Fruit fly (Drosophila melanogaster) whole organism, larva: Measurements from ENCODE around the gene CG13842.

Experiments used
- noc ChIP-seq: fragments of 200-800 bp; sonication (Bioruptor generic); optimal IDR thresholded peaks from 3 replicates; lab custom pipeline; 2019; ENCODE audit warnings: missing biosample characterization, mild to moderate bottlenecking, missing genetic modification characterization, moderate library complexity

CG13842 gene

dm6 chr3R:22707178-22707577 is at the start of gene CG13842:
Gene CG13842 (minus strand): TSS chr3R:22707278.
- TF ChIP-seq noc (tag; lab: Kevin White, UChicago): no peak

DNA sequence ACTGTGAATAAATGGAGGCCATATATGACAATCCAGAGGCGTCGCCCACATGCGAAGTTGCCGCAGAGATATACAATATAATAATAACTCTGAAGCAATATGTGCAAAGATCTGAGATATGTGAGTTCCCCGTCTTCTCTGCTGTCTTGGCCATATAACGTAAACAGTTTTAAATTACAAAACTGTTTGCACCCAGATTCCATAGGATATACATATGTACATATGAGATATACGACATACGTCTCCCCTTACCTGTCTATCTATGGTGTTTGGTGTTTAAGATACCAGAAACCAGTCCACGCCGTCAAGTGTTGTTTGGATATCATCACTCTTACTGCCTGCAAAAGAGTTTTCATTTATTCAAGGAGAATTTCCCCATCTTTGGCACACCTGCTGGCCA is 49.2 kb upstream of the CG13842 start:
- no peak for TF ChIP-seq noc (tag; lab: Kevin White, UChicago)

- TF ChIP-seq noc (tag; lab: Kevin White, UChicago): no peak
These were observed 48.2 kb upstream of the CG13842 start for dm6 chr3R:22755187-22755777.

- peak; percentile 49 for TF ChIP-seq noc (tag; lab: Kevin White, UChicago)
These were observed 47.1 kb upstream of the CG13842 start for dm6 chr3R:22753895-22754774.

DNA sequence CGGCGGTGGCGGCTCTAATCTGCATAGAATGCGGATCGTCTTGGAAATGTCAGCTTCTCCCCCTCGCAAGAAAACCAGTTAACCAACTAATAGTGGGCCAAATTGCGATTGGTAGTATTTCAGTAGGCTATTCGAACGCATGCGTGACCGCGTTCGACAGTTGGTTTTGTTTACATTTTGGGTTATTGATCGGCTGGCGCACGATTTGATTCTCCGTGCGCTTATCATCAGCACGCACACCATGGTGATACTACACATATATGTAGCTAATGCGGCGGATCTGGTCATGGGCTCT is 46.5 kb upstream of the CG13842 start:
- no peak for TF ChIP-seq noc (tag; lab: Kevin White, UChicago)

DNA sequence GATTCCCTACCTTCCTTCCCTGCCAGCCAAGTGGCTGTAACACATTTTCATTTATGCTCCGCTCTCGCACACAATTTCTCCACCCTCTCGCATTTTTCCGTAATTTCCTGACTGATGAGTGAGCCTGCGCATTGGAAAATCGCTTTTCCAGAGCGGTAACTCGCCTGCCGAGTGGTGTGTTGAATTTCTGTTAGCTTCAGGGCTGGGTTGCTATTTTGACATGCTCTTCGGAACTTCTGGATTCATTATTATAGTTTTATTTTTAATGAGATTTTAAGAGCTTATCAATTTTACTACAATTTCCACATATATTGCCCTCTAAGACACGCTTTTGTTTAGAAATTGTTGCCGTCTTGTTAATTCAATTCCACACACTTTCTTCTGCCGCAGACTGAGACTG is 45.9 kb upstream of the CG13842 start:
- TF ChIP-seq noc (tag; lab: Kevin White, UChicago): no peak

DNA sequence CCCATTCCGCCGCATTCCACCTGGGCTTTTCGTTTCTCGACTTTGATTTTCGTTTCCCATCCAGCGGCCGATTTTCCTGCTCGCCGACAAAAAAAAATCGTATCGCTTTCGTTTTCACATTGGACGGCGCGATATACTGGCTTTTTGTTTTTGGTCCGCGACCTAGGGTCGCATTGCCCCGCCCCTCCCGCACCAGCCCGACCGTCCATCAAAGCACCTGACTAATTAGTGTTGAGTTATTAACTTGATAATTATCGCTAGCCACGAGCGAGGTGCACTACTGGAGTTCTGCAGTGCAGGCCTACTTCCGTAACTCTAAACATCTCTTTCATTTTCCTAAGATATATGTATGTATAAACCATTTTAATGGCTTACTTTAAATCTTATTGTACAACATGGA is 44.6 kb upstream of the CG13842 start:
- TF ChIP-seq noc (tag; lab: Kevin White, UChicago): no peak

dm6 chr3R:22751111-22751510 is 44.0 kb upstream of the CG13842 start:
- TF ChIP-seq noc (tag; lab: Kevin White, UChicago): no peak

- peak; percentile 82 for TF ChIP-seq noc (tag; lab: Kevin White, UChicago)
These were observed 43.5 kb upstream of the CG13842 start, which contains the start of the genes rumi, CG7029 and Usp12-46 for dm6 chr3R:22750534-22750947. Gene rumi (minus strand): TSS chr3R:22750597. Gene CG7029 (plus strand): TSS chr3R:22750901. Gene Usp12-46 (plus strand): TSS chr3R:22750901.

DNA sequence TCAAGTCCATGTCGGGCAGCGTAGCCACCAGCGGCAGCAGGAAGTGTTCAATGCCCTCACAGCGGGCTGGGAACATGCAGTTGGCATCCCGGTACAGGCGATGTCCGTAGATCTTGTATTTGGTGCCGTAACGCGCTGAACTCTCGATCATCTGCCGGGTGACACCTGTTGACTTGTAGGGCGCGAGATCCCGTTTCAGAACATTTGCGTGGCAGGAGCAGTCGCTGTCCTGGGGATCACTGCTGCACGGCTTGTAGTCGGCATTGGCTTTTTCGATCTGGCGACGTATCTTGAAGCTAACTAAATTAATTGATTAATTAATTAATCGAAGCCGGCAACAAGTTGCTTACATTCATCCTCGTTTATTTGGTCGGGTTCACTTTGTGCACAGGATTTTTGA is 43.0 kb upstream of the CG13842 start:
- TF ChIP-seq noc (tag; lab: Kevin White, UChicago): no peak

dm6 chr3R:22748956-22749355 is 41.9 kb upstream of the CG13842 start, which contains the start of gene CG31139:
Gene CG31139 (minus strand): TSS chr3R:22749056.
- no peak for TF ChIP-seq noc (tag; lab: Kevin White, UChicago)

dm6 chr3R:22747423-22748090 is 40.5 kb upstream of the CG13842 start, which contains the start of gene CG17141:
Gene CG17141 (minus strand): TSS chr3R:22747599.
- TF ChIP-seq noc (tag; lab: Kevin White, UChicago): no peak

dm6 chr3R:22745432-22745831 is 38.4 kb upstream of the CG13842 start, which contains the start of the genes vret and HP1c:
Gene vret (minus strand): TSS chr3R:22745581.
Gene HP1c (plus strand): TSS chr3R:22745620.
- TF ChIP-seq noc (tag; lab: Kevin White, UChicago): no peak

- no peak for TF ChIP-seq noc (tag; lab: Kevin White, UChicago)
These were observed 33.9 kb upstream of the CG13842 start, which contains the start of the genes Dcr-1 and CG6985 for dm6 chr3R:22740930-22741329. Gene Dcr-1 (minus strand): TSS chr3R:22741091. Gene CG6985 (plus strand): TSS chr3R:22741150.

dm6 chr3R:22733751-22734150 is 26.7 kb upstream of the CG13842 start, which contains the start of gene Takl2:
Gene Takl2 (minus strand): TSS chr3R:22733851.
- TF ChIP-seq noc (tag; lab: Kevin White, UChicago): no peak

dm6 chr3R:22732995-22733394 is 25.9 kb upstream of the CG13842 start:
- no peak for TF ChIP-seq noc (tag; lab: Kevin White, UChicago)
